Worm (Caenorhabditis elegans): ENCODE measurements around the gene elt-3.

elt-3 gene

DNA sequence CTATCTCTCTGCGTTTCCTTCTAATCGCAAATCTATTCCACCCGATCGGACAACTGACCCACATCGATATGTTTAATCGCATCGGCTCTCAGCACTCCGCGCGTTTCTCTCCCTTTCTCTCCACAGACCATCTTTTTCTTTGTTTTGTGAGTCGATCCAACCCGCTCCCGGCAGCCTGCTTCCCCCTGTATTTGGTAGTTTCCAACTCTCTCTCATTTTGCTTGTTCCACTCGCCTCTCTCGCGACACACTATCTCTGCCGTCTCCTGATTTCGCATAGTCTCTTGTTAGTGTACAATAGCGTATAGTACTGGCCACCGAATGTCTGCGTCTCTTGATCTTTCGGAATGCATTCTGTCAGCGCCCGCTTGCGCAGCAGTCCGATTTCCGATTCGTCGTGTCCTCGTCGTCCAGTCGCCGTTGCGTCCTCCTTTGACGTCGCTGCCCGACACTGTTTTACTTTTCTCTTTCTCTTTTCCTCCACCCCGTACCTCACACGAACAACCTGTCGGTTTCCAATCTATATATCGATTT, 16.0 kb downstream of the elt-3 start (continued):
- TF ChIP-seq Y48G9A.11 (GFP tag; IDR thresholded peaks at IDR 0.05), result no peak
- peak; percentile 61 for TF ChIP-seq mxl-3 (GFP tag; optimal IDR thresholded peaks at IDR 0.05)
- no peak for TF ChIP-seq nhr-41 (GFP tag; IDR thresholded peaks at IDR 0.05)
- no peak for TF ChIP-seq nhr-77 (tag; optimal IDR thresholded peaks at IDR 0.05)
- TF ChIP-seq Y75B8A.6 (GFP tag; IDR thresholded peaks at IDR 0.05), result no peak
- no peak for TF ChIP-seq daf-19 (GFP tag; conservative IDR thresholded peaks at IDR 0.05)
- no peak for TF ChIP-seq tag-97 (GFP tag; IDR thresholded peaks at IDR 0.05)
- TF ChIP-seq nhr-10 (tag; optimal IDR thresholded peaks at IDR 0.05), result peak; percentile 14
- TF ChIP-seq ceh-82 (tag; optimal IDR thresholded peaks at IDR 0.05), result no peak
- TF ChIP-seq F26F4.8 (GFP tag; conservative IDR thresholded peaks at IDR 0.05), result no peak
- 0 out of 2 replicates have a peak, but pooled peaks have one; percentile 55 for TF ChIP-seq D1046.2 (GFP tag; IDR thresholded peaks at IDR 0.05)
- TF ChIP-seq ceh-20 (GFP tag; IDR thresholded peaks at IDR 0.05), result no peak
- TF ChIP-seq nhr-42 (GFP tag; IDR thresholded peaks at IDR 0.05), result no peak
- peak; percentile 57 for TF ChIP-seq hmg-1.1 (GFP tag; IDR thresholded peaks at IDR 0.05)
- no peak for TF ChIP-seq snpc-4 (tag; optimal IDR thresholded peaks at IDR 0.05)
- no peak for TF ChIP-seq aly-2 (tag; optimal IDR thresholded peaks at IDR 0.05)
- TF ChIP-seq zfp-2 (tag; optimal IDR thresholded peaks at IDR 0.05), result no peak
- no peak for TF ChIP-seq cey-2 (tag; optimal IDR thresholded peaks at IDR 0.05; ENCODE audit: borderline replicate concordance, insufficient read depth)
- no peak for TF ChIP-seq saeg-2 (GFP tag; IDR thresholded peaks at IDR 0.05)
- TF ChIP-seq R02D3.7 (tag; optimal IDR thresholded peaks at IDR 0.05), result no peak
- no peak; the same call in 1 of the 2 replicates for TF ChIP-seq pha-4 (GFP tag; IDR thresholded peaks at IDR 0.05)
- no peak for TF ChIP-seq pha-4 (tag; optimal IDR thresholded peaks at IDR 0.05)
- peak; percentile 41 for TF ChIP-seq nhr-102 (tag; optimal IDR thresholded peaks at IDR 0.05)
- no peak for TF ChIP-seq nhr-76 (tag; optimal IDR thresholded peaks at IDR 0.05)
- no peak for TF ChIP-seq madf-9 (GFP tag; conservative IDR thresholded peaks at IDR 0.05)
- TF ChIP-seq lin-13 (GFP tag; optimal IDR thresholded peaks at IDR 0.05), result no peak
- peak; percentile 72 for TF ChIP-seq mep-1 (tag; optimal IDR thresholded peaks at IDR 0.05)
- peak; percentile 49; the same call in 1 of the 2 replicates for TF ChIP-seq php-3 (GFP tag; IDR thresholded peaks at IDR 0.05)
- TF ChIP-seq daf-12 (tag; optimal IDR thresholded peaks at IDR 0.05), result no peak
- TF ChIP-seq F37D6.2 (tag; optimal IDR thresholded peaks at IDR 0.05), result no peak
- no peak for TF ChIP-seq fkh-10 (GFP tag; optimal IDR thresholded peaks at IDR 0.05)
- no peak for TF ChIP-seq egl-27 (tag; optimal IDR thresholded peaks at IDR 0.05)
- TF ChIP-seq hif-1 (tag; optimal IDR thresholded peaks at IDR 0.05), result no peak
- TF ChIP-seq aha-1 (tag), result peak; percentile 94
- peak; percentile 56 for TF ChIP-seq nhr-28 (tag; optimal IDR thresholded peaks at IDR 0.05)
- no peak for TF ChIP-seq lin-15B (tag; optimal IDR thresholded peaks at IDR 0.05)
- no peak for TF ChIP-seq duxl-1 (tag; optimal IDR thresholded peaks at IDR 0.05; ENCODE audit: poor library complexity)
- TF ChIP-seq ama-1 (optimal IDR thresholded peaks at IDR 0.05), result no peak
- TF ChIP-seq F49E8.2 (tag; optimal IDR thresholded peaks at IDR 0.05; ENCODE audit: borderline replicate concordance), result no peak
- TF ChIP-seq ces-1 (GFP tag; optimal IDR thresholded peaks at IDR 0.05), result no peak
- no peak for TF ChIP-seq gei-8 (GFP tag; optimal IDR thresholded peaks at IDR 0.05)
- no peak for TF ChIP-seq lin-1 (GFP tag; IDR thresholded peaks at IDR 0.05)
- peak; percentile 55 for TF ChIP-seq jun-1 (tag; optimal IDR thresholded peaks at IDR 0.05)
- peak; percentile 23 for TF ChIP-seq spr-1 (tag; optimal IDR thresholded peaks at IDR 0.05)
- no peak for TF ChIP-seq fos-1 (tag; optimal IDR thresholded peaks at IDR 0.05)
- no peak for TF ChIP-seq ztf-7 (tag; optimal IDR thresholded peaks at IDR 0.05)
- peak; percentile 81 for TF ChIP-seq hlh-11 (tag; optimal IDR thresholded peaks at IDR 0.05)
- no peak for TF ChIP-seq T20F7.1 (GFP tag; optimal IDR thresholded peaks at IDR 0.05)
- TF ChIP-seq unc-130 (GFP tag; optimal IDR thresholded peaks at IDR 0.05), result no peak
- TF ChIP-seq arid-1 (GFP tag; conservative IDR thresholded peaks at IDR 0.05), result no peak
- TF ChIP-seq mxl-2 (GFP tag; conservative IDR thresholded peaks at IDR 0.05), result no peak
- TF ChIP-seq rbr-2 (tag; optimal IDR thresholded peaks at IDR 0.05), result peak; percentile 33

All from whole organism, L4 larva.